Worm (Caenorhabditis elegans): Measurements from ENCODE around the gene mig-13.

The mig-13 gene

DNA sequence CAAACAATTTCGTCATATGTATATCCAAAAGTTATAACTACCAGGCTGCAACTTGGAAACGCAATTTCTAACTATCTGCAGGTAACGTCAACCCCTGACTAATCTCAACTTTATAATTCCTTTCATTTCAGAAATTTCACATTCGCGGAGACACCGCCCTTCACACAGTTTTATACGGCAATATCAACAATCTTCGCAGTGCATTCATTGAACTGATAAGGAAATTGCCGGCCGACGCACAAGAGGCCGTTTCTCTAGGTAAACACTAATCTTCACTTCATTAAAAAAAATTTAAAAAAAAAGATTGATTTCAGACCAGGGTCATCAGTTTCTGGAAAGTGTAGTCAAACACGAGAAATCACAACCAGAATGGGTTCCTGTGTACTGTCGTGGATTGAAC lies 18.9 kb upstream of the mig-13 start:
- TF ChIP-seq fkh-2 (tag; optimal IDR thresholded peaks at IDR 0.05), result no peak
- TF ChIP-seq aly-2 (tag; optimal IDR thresholded peaks at IDR 0.05), result no peak
- no peak for TF ChIP-seq fos-1 (tag; optimal IDR thresholded peaks at IDR 0.05)
- no peak for TF ChIP-seq egl-5 (tag; optimal IDR thresholded peaks at IDR 0.05)
- no peak for TF ChIP-seq unc-39 (tag; optimal IDR thresholded peaks at IDR 0.05)
- TF ChIP-seq mml-1 (tag; optimal IDR thresholded peaks at IDR 0.05), result no peak
- no peak for TF ChIP-seq nhr-77 (tag; optimal IDR thresholded peaks at IDR 0.05)
- TF ChIP-seq elt-2 (tag; optimal IDR thresholded peaks at IDR 0.05), result peak; percentile 88
- peak; percentile 50 for TF ChIP-seq pqm-1 (tag; optimal IDR thresholded peaks at IDR 0.05)
- TF ChIP-seq nfya-1 (tag; optimal IDR thresholded peaks at IDR 0.05; ENCODE audit: insufficient read depth), result no peak
- TF ChIP-seq ceh-82 (tag; optimal IDR thresholded peaks at IDR 0.05), result no peak
- no peak for TF ChIP-seq ceh-16 (tag; optimal IDR thresholded peaks at IDR 0.05)
- peak; percentile 39 for TF ChIP-seq pha-4 (tag; optimal IDR thresholded peaks at IDR 0.05)
- TF ChIP-seq zag-1 (tag; optimal IDR thresholded peaks at IDR 0.05), result no peak

- TF ChIP-seq pqm-1 (tag; optimal IDR thresholded peaks at IDR 0.05) (no peak), ceh-16 (tag; optimal IDR thresholded peaks at IDR 0.05) (no peak), fkh-2 (tag; optimal IDR thresholded peaks at IDR 0.05) (no peak), zag-1 (tag; optimal IDR thresholded peaks at IDR 0.05) (no peak), unc-39 (tag; optimal IDR thresholded peaks at IDR 0.05) (no peak), jun-1 (tag; optimal IDR thresholded peaks at IDR 0.05) (no peak), ceh-82 (tag; optimal IDR thresholded peaks at IDR 0.05) (no peak), nhr-25 (tag; optimal IDR thresholded peaks at IDR 0.05) (peak; percentile 11), hmg-11 (tag; optimal IDR thresholded peaks at IDR 0.05) (no peak), ztf-11 (tag; optimal IDR thresholded peaks at IDR 0.05) (no peak), nhr-67 (tag; optimal IDR thresholded peaks at IDR 0.05) (no peak), tbx-2 (tag; optimal IDR thresholded peaks at IDR 0.05) (no peak), nfya-1 (tag; optimal IDR thresholded peaks at IDR 0.05; ENCODE audit: insufficient read depth) (peak; percentile 64), eor-1 (tag; optimal IDR thresholded peaks at IDR 0.05) (no peak), egl-5 (tag; optimal IDR thresholded peaks at IDR 0.05) (no peak), lin-15B (tag; optimal IDR thresholded peaks at IDR 0.05) (no peak), nhr-12 (tag; optimal IDR thresholded peaks at IDR 0.05) (no peak), pha-4 (tag; optimal IDR thresholded peaks at IDR 0.05) (peak; percentile 76), nhr-23 (tag; optimal IDR thresholded peaks at IDR 0.05) (peak; percentile 24), elt-2 (tag; optimal IDR thresholded peaks at IDR 0.05) (peak; percentile 22), nhr-43 (tag; optimal IDR thresholded peaks at IDR 0.05; ENCODE audit: poor library complexity, severe bottlenecking) (no peak)
These were observed 18.3 kb upstream of the mig-13 start, which contains the start of gene R08E3.3 for ce11 chrX:4818252-4818651. TSS of gene R08E3.3 (plus strand) at chrX:4818593.

- no peak for TF ChIP-seq elt-1 (tag; optimal IDR thresholded peaks at IDR 0.05)
- TF ChIP-seq mdl-1 (tag; optimal IDR thresholded peaks at IDR 0.05), result no peak
- peak; percentile 78 for TF ChIP-seq nhr-25 (tag; optimal IDR thresholded peaks at IDR 0.05)
- TF ChIP-seq fos-1 (tag; optimal IDR thresholded peaks at IDR 0.05), result no peak
- TF ChIP-seq nfya-1 (tag; optimal IDR thresholded peaks at IDR 0.05; ENCODE audit: insufficient read depth), result peak; percentile 4
- TF ChIP-seq egl-5 (tag; optimal IDR thresholded peaks at IDR 0.05), result no peak
- no peak for TF ChIP-seq daf-12 (tag; optimal IDR thresholded peaks at IDR 0.05)
- no peak for TF ChIP-seq nhr-77 (tag; optimal IDR thresholded peaks at IDR 0.05)
- peak; percentile 34 for TF ChIP-seq nhr-43 (tag; optimal IDR thresholded peaks at IDR 0.05; ENCODE audit: poor library complexity, severe bottlenecking)
- TF ChIP-seq ZK546.5 (tag; optimal IDR thresholded peaks at IDR 0.05), result no peak
- TF ChIP-seq snpc-4 (tag; optimal IDR thresholded peaks at IDR 0.05), result no peak
- no peak for TF ChIP-seq eor-1 (tag; optimal IDR thresholded peaks at IDR 0.05)
- TF ChIP-seq mml-1 (tag; optimal IDR thresholded peaks at IDR 0.05), result no peak
- no peak for TF ChIP-seq fkh-2 (tag; optimal IDR thresholded peaks at IDR 0.05)
These were observed 13.3 kb upstream of the mig-13 start for ce11 chrX:4813115-4813732.

DNA sequence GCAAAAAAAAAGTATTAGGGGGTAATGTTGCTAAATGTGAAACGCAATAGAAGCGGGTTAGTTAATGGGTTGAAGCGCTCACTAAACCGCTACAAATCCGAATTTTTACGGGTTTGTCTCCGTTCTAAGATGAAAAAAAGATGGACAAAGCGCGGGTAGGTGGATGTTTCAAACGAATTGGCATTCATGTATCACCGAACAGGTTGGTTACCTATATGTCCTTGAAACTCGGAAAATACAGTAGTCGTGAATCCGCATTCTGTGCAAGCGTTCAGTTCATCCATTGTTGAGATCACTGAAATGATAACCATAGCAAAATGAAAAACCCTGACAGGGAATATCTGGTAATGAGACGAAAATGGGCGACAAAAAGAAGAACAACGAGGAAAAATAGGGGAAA lies 11.3 kb upstream of the mig-13 start, which contains the start of gene ztf-16:
ztf-16 (minus strand) TSS at position 299 of the 400 bp plus-strand sequence.
- TF ChIP-seq nhr-12 (tag; optimal IDR thresholded peaks at IDR 0.05), result no peak
- TF ChIP-seq ceh-16 (tag; optimal IDR thresholded peaks at IDR 0.05), result no peak
- TF ChIP-seq zag-1 (tag; optimal IDR thresholded peaks at IDR 0.05), result no peak
- no peak for TF ChIP-seq fkh-10 (GFP tag; optimal IDR thresholded peaks at IDR 0.05)
- no peak for TF ChIP-seq mdl-1 (tag; optimal IDR thresholded peaks at IDR 0.05)
- no peak for TF ChIP-seq ceh-82 (tag; optimal IDR thresholded peaks at IDR 0.05)
- TF ChIP-seq nhr-76 (tag; optimal IDR thresholded peaks at IDR 0.05), result no peak
- TF ChIP-seq fos-1 (tag; optimal IDR thresholded peaks at IDR 0.05), result no peak
- TF ChIP-seq R02D3.7 (tag; optimal IDR thresholded peaks at IDR 0.05), result no peak
- TF ChIP-seq unc-62 (GFP tag; optimal IDR thresholded peaks at IDR 0.05), result no peak
- TF ChIP-seq nhr-25 (tag; optimal IDR thresholded peaks at IDR 0.05), result no peak
- no peak for TF ChIP-seq sea-2 (GFP tag; optimal IDR thresholded peaks at IDR 0.05)
- TF ChIP-seq mml-1 (tag; optimal IDR thresholded peaks at IDR 0.05), result no peak
- TF ChIP-seq nhr-11 (tag; optimal IDR thresholded peaks at IDR 0.05), result no peak
- no peak for TF ChIP-seq tbx-2 (tag; optimal IDR thresholded peaks at IDR 0.05)
- TF ChIP-seq nhr-67 (tag; optimal IDR thresholded peaks at IDR 0.05), result no peak
